Fruit fly (Drosophila melanogaster): ENCODE data around the gene CG9400.
A peak's percentile ranks its signal among the peaks of the same experiment; 100 is the strongest.

The CG9400 gene

DNA sequence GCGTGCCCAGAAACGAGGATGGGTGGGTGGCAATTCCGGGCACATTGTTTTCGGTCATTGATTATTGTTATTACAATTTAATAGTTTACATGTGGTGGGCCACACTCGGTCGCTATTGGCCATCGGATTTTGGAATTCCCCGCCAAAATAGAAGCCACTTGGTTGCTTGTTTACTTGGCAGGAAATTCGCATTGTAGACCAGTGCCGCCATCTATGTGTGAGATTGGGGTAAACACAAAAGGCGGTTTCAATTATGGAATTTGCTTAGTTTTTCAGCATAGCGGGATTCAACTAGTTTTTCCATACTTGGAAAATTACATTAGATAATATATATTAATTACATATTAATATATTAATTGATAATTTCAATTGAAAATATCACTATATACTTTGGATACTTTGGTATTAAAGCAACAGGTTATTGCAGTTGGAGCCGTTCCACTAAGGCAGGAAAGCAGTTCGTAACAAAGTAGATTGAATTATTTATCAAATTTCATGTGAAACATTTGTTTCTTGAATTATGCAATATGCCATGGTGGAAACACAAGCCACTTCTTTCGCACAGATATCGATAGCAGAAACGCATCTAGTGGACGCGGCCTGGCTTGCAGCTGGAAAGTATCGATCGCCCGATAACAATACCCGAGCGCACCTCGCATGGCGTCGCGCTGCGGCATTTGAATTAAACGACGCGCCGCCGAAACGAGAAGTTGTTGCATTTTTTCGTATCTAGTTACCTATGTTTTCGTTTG is 42.0 kb downstream of the CG9400 start, which contains the start of gene mud (continued):
- no peak for TF ChIP-seq schlank (tag; optimal IDR thresholded peaks at IDR 0.05)
- no peak for TF ChIP-seq CG10959 (GFP tag; IDR thresholded peaks at IDR 0.05)
- peak; percentile 25 for TF ChIP-seq CG12659 (GFP tag; optimal IDR thresholded peaks at IDR 0.05)
- 0 out of 2 replicates have a peak, but pooled peaks have one; percentile 30 for TF ChIP-seq sisA (GFP tag; IDR thresholded peaks at IDR 0.05)
- TF ChIP-seq CG9797 (GFP tag; optimal IDR thresholded peaks at IDR 0.05), result peak; percentile 30

DNA sequence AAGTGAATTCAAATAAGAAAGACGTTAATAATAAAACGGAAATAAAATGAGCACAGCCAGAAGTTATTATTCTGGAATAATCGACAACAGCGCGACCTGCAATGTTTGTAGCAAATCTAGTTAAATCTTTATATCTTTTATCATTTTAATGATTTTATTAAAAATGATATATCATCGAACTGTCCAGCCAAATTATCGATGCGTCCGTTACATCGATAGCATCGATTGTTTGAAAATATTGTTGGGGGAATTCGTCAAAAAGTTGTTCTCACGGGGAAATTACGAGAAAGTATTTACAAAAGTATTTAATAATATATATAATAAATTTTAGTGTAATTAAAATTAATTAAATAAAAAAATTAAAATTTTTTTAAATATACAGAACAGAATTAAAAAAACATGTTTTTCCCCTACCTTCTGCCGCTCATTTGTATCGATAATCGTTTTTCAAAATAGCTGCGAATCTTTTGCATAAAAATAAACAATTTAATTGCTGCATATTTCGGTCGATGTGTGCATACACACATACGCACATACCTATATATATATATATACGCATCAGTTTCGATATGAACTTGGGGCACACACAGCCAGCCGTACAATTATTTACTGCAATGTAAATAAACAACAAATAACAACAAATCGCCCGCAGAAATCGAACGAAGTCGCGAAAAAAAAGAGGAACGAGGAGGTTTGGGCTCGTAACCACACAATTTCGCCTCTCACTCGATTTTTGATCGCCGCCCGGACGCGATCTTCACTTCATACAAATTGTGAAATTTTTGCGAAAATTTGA is 46.1 kb downstream of the CG9400 start, which contains the start of gene CG32599:
Gene CG32599, plus strand, starts transcription at position 746 of the 796 bp plus-strand sequence.
- TF ChIP-seq YL-1 (GFP tag; optimal IDR thresholded peaks at IDR 0.05) (peak; percentile 6), CG7556 (GFP tag; optimal IDR thresholded peaks at IDR 0.05) (no peak), hkb (optimal IDR thresholded peaks at IDR 0.05) (no peak), hkb (GFP tag; IDR thresholded peaks at IDR 0.05) (peak; percentile 54), CG13296 (GFP tag; optimal IDR thresholded peaks at IDR 0.05) (peak; percentile 14), salm (tag; optimal IDR thresholded peaks at IDR 0.05) (no peak), jigr1 (GFP tag; IDR thresholded peaks at IDR 0.05) (no peak), trh (GFP tag; optimal IDR thresholded peaks at IDR 0.05) (no peak), CTCF (GFP tag; optimal IDR thresholded peaks at IDR 0.05) (no peak), sens-2 (GFP tag; IDR thresholded peaks at IDR 0.05) (no peak), CG3847 (GFP tag; IDR thresholded peaks at IDR 0.05) (no peak), jing (GFP tag; optimal IDR thresholded peaks at IDR 0.05) (no peak), gcm (GFP tag; optimal IDR thresholded peaks at IDR 0.05) (no peak), phol (tag; optimal IDR thresholded peaks at IDR 0.05) (peak; percentile 57), Stat92E (GFP tag; optimal IDR thresholded peaks at IDR 0.05) (no peak), gce (GFP tag; IDR thresholded peaks at IDR 0.05) (no peak), ssp (GFP tag; IDR thresholded peaks at IDR 0.05) (peak; percentile 72), Sox100B (GFP tag; optimal IDR thresholded peaks at IDR 0.05) (peak; percentile 27), CG8359 (GFP tag; optimal IDR thresholded peaks at IDR 0.05; ENCODE audit: borderline replicate concordance) (no peak), sqz (GFP tag; optimal IDR thresholded peaks at IDR 0.05) (no peak), grau (tag; optimal IDR thresholded peaks at IDR 0.05) (peak; percentile 46), sc (optimal IDR thresholded peaks at IDR 0.05) (no peak), sc (GFP tag; optimal IDR thresholded peaks at IDR 0.05) (no peak), CG3281 (GFP tag; optimal IDR thresholded peaks at IDR 0.05) (no peak), prd (optimal IDR thresholded peaks at IDR 0.05) (no peak), prd (GFP tag; IDR thresholded peaks at IDR 0.05) (peak; percentile 67; the same call in 2 of the 3 replicates), vvl (GFP tag; IDR thresholded peaks at IDR 0.05) (peak; percentile 70), gem (tag; optimal IDR thresholded peaks at IDR 0.05) (peak; percentile 73), B-H1 (GFP tag; IDR thresholded peaks at IDR 0.05) (peak; percentile 23; the same call in 1 of the 3 replicates), CG32532 (GFP tag; IDR thresholded peaks at IDR 0.05) (peak; percentile 56), gfzf (GFP tag; optimal IDR thresholded peaks at IDR 0.05) (peak; percentile 27), gcm2 (GFP tag; optimal IDR thresholded peaks at IDR 0.05) (no peak), CG34422 (GFP tag; IDR thresholded peaks at IDR 0.05) (0 out of 3 replicates have a peak, but pooled peaks have one; percentile 7), NfI (GFP tag; optimal IDR thresholded peaks at IDR 0.05) (no peak), Aef1 (GFP tag; IDR thresholded peaks at IDR 0.05) (0 out of 3 replicates have a peak, but pooled peaks have one; percentile 23), Nf-YC (tag; optimal IDR thresholded peaks at IDR 0.05) (peak; percentile 11), unpg (GFP tag; optimal IDR thresholded peaks at IDR 0.05) (peak; percentile 60), CG32767 (GFP tag; IDR thresholded peaks at IDR 0.05) (peak; percentile 25; the same call in 1 of the 2 replicates), CG17829 (tag; optimal IDR thresholded peaks at IDR 0.05) (peak; percentile 44), Doc3 (GFP tag; IDR thresholded peaks at IDR 0.05; ENCODE audit: partially characterized antibody) (0 out of 3 replicates have a peak, but pooled peaks have one; percentile 40), Rfx (GFP tag; IDR thresholded peaks at IDR 0.05) (peak; percentile 38), CG4360 (GFP tag; IDR thresholded peaks at IDR 0.05) (no peak; the same call in 1 of the 2 replicates)

Measured in whole organism, embryonic.